Worm (Caenorhabditis elegans) whole organism, midembryonic: Measurements from ENCODE around the gene rsp-8.

Experiments
- T22C8.4 ChIP-seq: fragments of 200-800 bp; sonication (Bioruptor generic); IDR thresholded peaks from 2 replicates; pipeline ENCODE4 v1.3.6; 2022; ENCODE audit warnings: missing genetic modification characterization, missing compliant biosample characterization
- cog-1 ChIP-seq: sonication (generic microtip); optimal IDR thresholded peaks from 2 replicates; lab custom pipeline; 2016; ENCODE audit warnings: missing genetic modification characterization, missing compliant biosample characterization
- flt-1 ChIP-seq: fragments of 200-800 bp; sonication (Bioruptor generic); IDR thresholded peaks from 2 replicates; pipeline ENCODE4 v1.3.6; 2022; ENCODE audit warnings: missing genetic modification characterization, missing compliant biosample characterization
- klf-2 ChIP-seq: fragments of 200-800 bp; sonication (Bioruptor generic); conservative IDR thresholded peaks from 2 replicates; pipeline ENCODE4 v1.3.6; 2022; ENCODE audit warnings: missing genetic modification reagents, missing genetic modification characterization, missing compliant biosample characterization
- med-1 ChIP-seq: sonication (generic microtip); optimal IDR thresholded peaks from 2 replicates; lab custom pipeline; 2017; ENCODE audit warnings: missing genetic modification characterization, mild to moderate bottlenecking, missing compliant biosample characterization, antibody characterized with exemption, missing genetic modification reagents; ENCODE audit not compliant: insufficient read depth
- ref-1 ChIP-seq: fragments of 200-800 bp; sonication (Bioruptor generic); conservative IDR thresholded peaks from 2 replicates; pipeline ENCODE4 v1.3.6; 2022; ENCODE audit warnings: missing genetic modification reagents, missing genetic modification characterization, missing compliant biosample characterization
- tab-1 ChIP-seq: fragments of 200-800 bp; sonication (Bioruptor generic); IDR thresholded peaks from 2 replicates; pipeline ENCODE4 v1.3.6; 2022; ENCODE audit warnings: missing genetic modification characterization, missing compliant biosample characterization
- ztf-23 ChIP-seq: fragments of 200-800 bp; sonication (Bioruptor generic); IDR thresholded peaks from 2 replicates; pipeline ENCODE4 v1.3.6; 2022; ENCODE audit warnings: missing genetic modification reagents, missing genetic modification characterization, missing compliant biosample characterization
- ztf-29 ChIP-seq: fragments of 200-800 bp; sonication (Bioruptor generic); IDR thresholded peaks from 2 replicates; pipeline ENCODE4 v1.3.6; 2022; ENCODE audit warnings: missing genetic modification reagents, missing genetic modification characterization, missing compliant biosample characterization

DNA sequence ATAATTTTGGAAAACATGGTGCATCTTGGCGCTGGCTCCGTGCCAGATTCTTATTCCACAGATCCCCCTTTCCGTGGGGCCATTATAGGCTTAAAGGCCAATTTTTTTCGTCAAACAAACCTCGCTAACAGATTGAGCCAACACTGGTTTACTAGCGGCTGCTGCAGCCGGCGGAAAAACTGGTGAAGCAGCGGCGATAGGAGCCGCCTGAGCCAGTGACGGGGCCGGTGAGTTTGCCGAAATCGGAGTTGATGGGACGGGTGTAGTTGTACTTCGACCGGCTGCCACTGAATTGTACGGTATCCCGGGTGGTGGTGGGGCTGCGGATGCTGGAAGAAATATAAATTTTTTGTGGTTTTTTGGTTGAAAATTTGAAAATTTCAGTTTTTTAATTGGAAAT is 15.5 kb downstream of the rsp-8 start:
- TF ChIP-seq ref-1 (GFP tag; lab: Robert Waterston, UW) (no peak), flt-1 (GFP tag; lab: Robert Waterston, UW) (no peak), klf-2 (no peak), med-1 (GFP tag; lab: Kevin White, UChicago) (no peak), tab-1 (GFP tag; lab: Robert Waterston, UW) (no peak), ztf-23 (GFP tag; lab: Robert Waterston, UW) (no peak), ztf-29 (GFP tag; lab: Robert Waterston, UW) (no peak), cog-1 (tag; lab: Kevin White, UChicago) (no peak), T22C8.4 (no peak)
